Worm (Caenorhabditis elegans): ENCODE results near the gene unc-3.

The unc-3 gene

ce11 chrX:14808796-14809195 is 35.5 kb downstream of the unc-3 start (continued):
- TF ChIP-seq T26A8.4 (GFP tag; IDR thresholded peaks at IDR 0.05) (peak; percentile 72), mdt-29 (GFP tag; IDR thresholded peaks at IDR 0.05) (no peak), hlh-11 (tag; optimal IDR thresholded peaks at IDR 0.05) (peak; percentile 13)

DNA sequence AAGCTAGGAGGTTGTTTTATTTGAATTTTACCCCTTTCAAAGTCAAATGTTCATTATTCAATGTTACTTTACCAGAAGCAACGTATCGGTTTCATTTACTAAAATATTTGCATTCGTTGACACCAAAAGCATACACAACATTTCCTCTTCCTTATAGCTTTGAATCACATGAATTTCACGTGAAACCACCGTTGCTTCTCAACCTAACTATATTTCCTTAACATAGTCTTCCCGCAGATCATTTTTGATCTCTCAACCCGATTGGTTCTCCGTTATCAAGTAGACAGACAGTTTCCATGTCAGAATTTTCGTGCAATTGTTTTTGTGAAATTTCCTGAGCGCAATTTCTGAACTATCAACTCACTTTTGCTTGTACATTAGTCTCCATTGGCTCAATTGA is 36.6 kb downstream of the unc-3 start:
- TF ChIP-seq F10B5.3 (tag; optimal IDR thresholded peaks at IDR 0.05): no peak
- no peak for TF ChIP-seq ceh-28 (tag; optimal IDR thresholded peaks at IDR 0.05)
- no peak for TF ChIP-seq D1046.2 (GFP tag; IDR thresholded peaks at IDR 0.05)
- no peak for TF ChIP-seq lir-3 (tag; optimal IDR thresholded peaks at IDR 0.05)
- no peak for TF ChIP-seq dmd-8 (GFP tag; IDR thresholded peaks at IDR 0.05)
- TF ChIP-seq pqm-1 (tag; optimal IDR thresholded peaks at IDR 0.05): no peak
- TF ChIP-seq zag-1 (tag; optimal IDR thresholded peaks at IDR 0.05): no peak
- TF ChIP-seq ceh-44 (GFP tag; IDR thresholded peaks at IDR 0.05): no peak
- TF ChIP-seq arid-1 (GFP tag; conservative IDR thresholded peaks at IDR 0.05): no peak
- no peak for TF ChIP-seq zip-11 (GFP tag; IDR thresholded peaks at IDR 0.05)
- TF ChIP-seq ces-1 (GFP tag; optimal IDR thresholded peaks at IDR 0.05): no peak
- no peak for TF ChIP-seq set-16 (GFP tag; IDR thresholded peaks at IDR 0.05)
- TF ChIP-seq php-3 (GFP tag; IDR thresholded peaks at IDR 0.05): no peak
- no peak for TF ChIP-seq spr-3 (GFP tag; optimal IDR thresholded peaks at IDR 0.05)
- TF ChIP-seq egl-27 (tag; optimal IDR thresholded peaks at IDR 0.05): no peak
- TF ChIP-seq ceh-32 (tag; optimal IDR thresholded peaks at IDR 0.05; ENCODE audit: poor library complexity): no peak
- no peak for TF ChIP-seq fos-1 (tag; optimal IDR thresholded peaks at IDR 0.05)
- TF ChIP-seq Y75B8A.6 (GFP tag; IDR thresholded peaks at IDR 0.05): no peak
- TF ChIP-seq rbr-2 (tag; optimal IDR thresholded peaks at IDR 0.05): no peak
- no peak for TF ChIP-seq dpl-1 (GFP tag; optimal IDR thresholded peaks at IDR 0.05)
- TF ChIP-seq T20F7.1 (GFP tag; optimal IDR thresholded peaks at IDR 0.05): peak; percentile 41
- TF ChIP-seq dmd-9 (GFP tag; IDR thresholded peaks at IDR 0.05): no peak
- TF ChIP-seq F44E2.7 (GFP tag; IDR thresholded peaks at IDR 0.05): no peak
- TF ChIP-seq aha-1 (tag): no peak
- peak; percentile 20 for TF ChIP-seq hlh-11 (tag; optimal IDR thresholded peaks at IDR 0.05)
- TF ChIP-seq nhr-42 (GFP tag; IDR thresholded peaks at IDR 0.05): no peak
- no peak for TF ChIP-seq mes-2 (tag; optimal IDR thresholded peaks at IDR 0.05; ENCODE audit: poor library complexity, severe bottlenecking)
- no peak for TF ChIP-seq nhr-48 (tag; optimal IDR thresholded peaks at IDR 0.05)
- no peak for TF ChIP-seq ceh-20 (GFP tag; IDR thresholded peaks at IDR 0.05)
- no peak for TF ChIP-seq lim-7 (GFP tag; IDR thresholded peaks at IDR 0.05)
- TF ChIP-seq jun-1 (tag; optimal IDR thresholded peaks at IDR 0.05): no peak
- no peak for TF ChIP-seq nhr-11 (tag; optimal IDR thresholded peaks at IDR 0.05)
- no peak for TF ChIP-seq Y48G9A.11 (GFP tag; IDR thresholded peaks at IDR 0.05)
- TF ChIP-seq mxl-3 (GFP tag; optimal IDR thresholded peaks at IDR 0.05): no peak
- TF ChIP-seq mxl-2 (GFP tag; conservative IDR thresholded peaks at IDR 0.05): peak; percentile 96
- TF ChIP-seq duxl-1 (tag; optimal IDR thresholded peaks at IDR 0.05; ENCODE audit: poor library complexity): no peak
- TF ChIP-seq aly-2 (tag; optimal IDR thresholded peaks at IDR 0.05): no peak
- no peak for TF ChIP-seq nhr-102 (tag; optimal IDR thresholded peaks at IDR 0.05)
- no peak for TF ChIP-seq ztf-11 (tag; optimal IDR thresholded peaks at IDR 0.05)
- no peak for TF ChIP-seq hif-1 (tag; optimal IDR thresholded peaks at IDR 0.05)
- no peak for TF ChIP-seq nhr-10 (tag; optimal IDR thresholded peaks at IDR 0.05)
- TF ChIP-seq vab-7 (GFP tag; IDR thresholded peaks at IDR 0.05): no peak
- TF ChIP-seq dmd-6 (GFP tag; IDR thresholded peaks at IDR 0.05): peak; percentile 70
- TF ChIP-seq ZK337.2 (GFP tag; IDR thresholded peaks at IDR 0.05): no peak
- TF ChIP-seq lin-38 (GFP tag; IDR thresholded peaks at IDR 0.05): no peak
- TF ChIP-seq nhr-6 (tag; optimal IDR thresholded peaks at IDR 0.05): no peak
- TF ChIP-seq ZK546.5 (tag; optimal IDR thresholded peaks at IDR 0.05): no peak
- no peak for TF ChIP-seq gei-8 (GFP tag; optimal IDR thresholded peaks at IDR 0.05)
- no peak for TF ChIP-seq spr-1 (tag; optimal IDR thresholded peaks at IDR 0.05)

Data from whole organism, L4 larva.